Worm (Caenorhabditis elegans): ENCODE measurements around the gene nhr-21.

DNA sequence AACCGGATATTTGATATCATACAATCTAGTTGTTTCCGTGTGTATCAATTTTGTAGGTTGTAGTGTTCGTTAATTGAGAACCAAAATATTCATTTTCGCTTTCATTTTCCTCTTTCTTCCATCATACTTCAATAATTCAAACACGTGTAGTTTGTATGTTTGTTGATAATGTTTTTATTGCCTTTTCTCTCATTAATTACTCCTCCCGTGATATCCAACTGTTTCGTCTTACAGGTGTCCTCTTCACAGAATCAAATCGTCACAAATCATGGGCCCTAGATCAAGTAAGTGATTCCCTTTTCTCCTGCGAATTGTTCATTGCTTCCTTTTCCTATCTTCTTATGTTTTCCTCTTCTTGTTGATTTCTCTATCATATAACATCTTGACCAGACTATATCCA is at the start of gene nhr-21:
- TF ChIP-seq nhr-11 (tag; optimal IDR thresholded peaks at IDR 0.05) (no peak), pha-4 (tag; optimal IDR thresholded peaks at IDR 0.05) (no peak), skn-1 (tag; optimal IDR thresholded peaks at IDR 0.05) (no peak), nhr-23 (tag; optimal IDR thresholded peaks at IDR 0.05) (peak; percentile 50), ama-1 (optimal IDR thresholded peaks at IDR 0.05) (peak; percentile 52), nhr-28 (tag; optimal IDR thresholded peaks at IDR 0.05) (no peak), zag-1 (tag; optimal IDR thresholded peaks at IDR 0.05) (no peak), egl-27 (tag; optimal IDR thresholded peaks at IDR 0.05) (no peak), lsy-12 (tag; optimal IDR thresholded peaks at IDR 0.05) (no peak)

Data from whole organism, L3 larva.